Worm (Caenorhabditis elegans) whole organism, young adult: Measurements from ENCODE around the gene cic-1.

Experiments
- C06A6.2 ChIP-seq: fragments of 200-800 bp; sonication (Bioruptor generic); conservative IDR thresholded peaks from 2 replicates; pipeline ENCODE4 v1.3.6; 2022; ENCODE audit warnings: missing genetic modification characterization, missing compliant biosample characterization
- F22D6.2 ChIP-seq: sonication (generic microtip); optimal IDR thresholded peaks from 2 replicates; lab custom pipeline; 2016; ENCODE audit warnings: mild to moderate bottlenecking, missing genetic modification characterization, missing compliant biosample characterization
- F23B12.7 ChIP-seq: sonication (generic microtip); optimal IDR thresholded peaks from 2 replicates; lab custom pipeline; 2017; ENCODE audit warnings: missing genetic modification characterization, mild to moderate bottlenecking, missing compliant biosample characterization, antibody characterized with exemption, moderate library complexity; ENCODE audit not compliant: insufficient read depth
- F37B4.10 ChIP-seq: fragments of 200-800 bp; sonication (Bioruptor generic); IDR thresholded peaks from 2 replicates; pipeline ENCODE4 v1.3.6; 2022; ENCODE audit warnings: missing genetic modification characterization, missing compliant biosample characterization
- F39B2.1 ChIP-seq: fragments of 200-800 bp; sonication (Bioruptor generic); IDR thresholded peaks from 2 replicates; pipeline ENCODE4 v1.3.6; 2022; ENCODE audit warnings: missing genetic modification reagents, missing genetic modification characterization, missing compliant biosample characterization
- F49E8.2 ChIP-seq: sonication (generic microtip); optimal IDR thresholded peaks from 3 replicates; lab custom pipeline; 2017; ENCODE audit warnings: missing genetic modification characterization, mild to moderate bottlenecking, missing compliant biosample characterization, antibody characterized with exemption, moderate library complexity; ENCODE audit not compliant: insufficient read depth
- F55B11.4 ChIP-seq: sonication (generic microtip); optimal IDR thresholded peaks from 2 replicates; lab custom pipeline; 2016; ENCODE audit warnings: missing compliant biosample characterization, missing genetic modification characterization, borderline replicate concordance; ENCODE audit not compliant: insufficient read depth
- F57C9.4 ChIP-seq: sonication (generic microtip); optimal IDR thresholded peaks from 2 replicates; lab custom pipeline; 2017; ENCODE audit warnings: mild to moderate bottlenecking, missing genetic modification characterization, missing compliant biosample characterization
- T07F8.4 ChIP-seq: sonication (generic microtip); optimal IDR thresholded peaks from 2 replicates; lab custom pipeline; 2016; ENCODE audit warnings: mild to moderate bottlenecking, missing genetic modification characterization, moderate library complexity, missing compliant biosample characterization
- Y53F4B.3 ChIP-seq: fragments of 200-800 bp; sonication (Bioruptor generic); IDR thresholded peaks from 2 replicates; pipeline ENCODE4 v1.3.6; 2022; ENCODE audit warnings: missing genetic modification reagents, missing genetic modification characterization, missing compliant biosample characterization
- Y79H2A.3 ChIP-seq: fragments of 200-800 bp; sonication (Bioruptor generic); conservative IDR thresholded peaks from 2 replicates; pipeline ENCODE4 v1.3.6; 2022; ENCODE audit warnings: missing genetic modification reagents, missing genetic modification characterization, missing compliant biosample characterization
- Y95B8A.8 ChIP-seq: fragments of 200-800 bp; sonication (Bioruptor generic); IDR thresholded peaks from 2 replicates; pipeline ENCODE4 v1.3.6; 2022; ENCODE audit warnings: missing genetic modification reagents, missing genetic modification characterization, missing compliant biosample characterization
- aptf-2 ChIP-seq: fragments of 200-800 bp; sonication (Bioruptor generic); conservative IDR thresholded peaks from 2 replicates; pipeline ENCODE4 v1.3.6; 2022; ENCODE audit warnings: missing genetic modification reagents, missing genetic modification characterization, missing compliant biosample characterization
- aptf-3 ChIP-seq: fragments of 200-800 bp; sonication (Bioruptor generic); IDR thresholded peaks from 2 replicates; pipeline ENCODE4 v1.3.6; 2022; ENCODE audit warnings: missing genetic modification characterization, missing compliant biosample characterization
- atf-7 ChIP-seq: sonication (generic microtip); optimal IDR thresholded peaks from 2 replicates; lab custom pipeline; 2017; ENCODE audit warnings: mild to moderate bottlenecking, missing genetic modification characterization, missing compliant biosample characterization
- athp-1 ChIP-seq: sonication (generic microtip); optimal IDR thresholded peaks from 2 replicates; lab custom pipeline; 2017; ENCODE audit warnings: mild to moderate bottlenecking, missing genetic modification characterization, missing compliant biosample characterization
- attf-6 ChIP-seq: fragments of 200-800 bp; sonication (Bioruptor generic); IDR thresholded peaks from 2 replicates; pipeline ENCODE4 v1.3.6; 2022; ENCODE audit warnings: missing genetic modification reagents, missing genetic modification characterization, missing compliant biosample characterization
- bed-1 ChIP-seq: fragments of 200-800 bp; sonication (Bioruptor generic); IDR thresholded peaks from 2 replicates; pipeline ENCODE4 v1.3.6; 2022; ENCODE audit warnings: missing genetic modification reagents, missing genetic modification characterization, missing compliant biosample characterization
- cebp-1 ChIP-seq, 2 experiments: fragments of 200-800 bp in 1 of 2; sonication (Bioruptor generic) in 1 of 2; sonication (generic microtip) in 1 of 2; IDR thresholded peaks in 1 of 2; optimal IDR thresholded peaks in 1 of 2; 2 replicates each; pipeline versions ENCODE4 v1.3.6 to Lab custom; 2017 to 2022; ENCODE audit warnings: missing compliant biosample characterization in 2 of 2, missing genetic modification characterization in 2 of 2, mild to moderate bottlenecking in 1 of 2, missing genetic modification reagents in 1 of 2, moderate library complexity in 1 of 2
- cebp-2 ChIP-seq: fragments of 200-800 bp; sonication (Bioruptor generic); IDR thresholded peaks from 2 replicates; pipeline ENCODE4 v1.3.6; 2022; ENCODE audit warnings: missing genetic modification characterization, missing compliant biosample characterization
- ceh-40 ChIP-seq: fragments of 200-800 bp; sonication (Bioruptor generic); IDR thresholded peaks from 2 replicates; pipeline ENCODE4 v1.3.6; 2022; ENCODE audit warnings: missing genetic modification characterization, missing compliant biosample characterization
- ceh-91 ChIP-seq: fragments of 200-800 bp; sonication (Bioruptor generic); IDR thresholded peaks from 2 replicates; pipeline ENCODE4 v1.3.6; 2022; ENCODE audit warnings: missing genetic modification reagents, missing genetic modification characterization, missing compliant biosample characterization
- dpff-1 ChIP-seq: sonication (generic microtip); optimal IDR thresholded peaks from 2 replicates; lab custom pipeline; 2017; ENCODE audit warnings: mild to moderate bottlenecking, missing genetic modification characterization, missing compliant biosample characterization
- efl-1 ChIP-seq: fragments of 150-350 bp; optimal IDR thresholded peaks from 2 replicates; lab custom pipeline; 2014; ENCODE audit warnings: missing biosample characterization, missing genetic modification reagents, missing genetic modification characterization
- egl-18 ChIP-seq: fragments of 200-800 bp; sonication (Bioruptor generic); IDR thresholded peaks from 2 replicates; pipeline ENCODE4 v1.3.6; 2022; ENCODE audit warnings: missing genetic modification reagents, missing genetic modification characterization, missing compliant biosample characterization
- egl-44 ChIP-seq: fragments of 200-800 bp; sonication (Bioruptor generic); IDR thresholded peaks from 2 replicates; pipeline ENCODE4 v1.3.6; 2022; ENCODE audit warnings: missing genetic modification reagents, missing genetic modification characterization, missing compliant biosample characterization
- him-1 ChIP-seq: sonication (generic microtip); optimal IDR thresholded peaks from 2 replicates; lab custom pipeline; 2016; ENCODE audit warnings: missing genotype, missing genetic modification reagents, missing genetic modification characterization, missing compliant biosample characterization
- hsf-1 ChIP-seq: fragments of 200-800 bp; sonication (Bioruptor generic); IDR thresholded peaks from 2 replicates; pipeline ENCODE4 v1.3.6; 2022; ENCODE audit warnings: missing genetic modification reagents, missing genetic modification characterization, missing compliant biosample characterization
- lin-54 ChIP-seq: fragments of 200-800 bp; sonication (Bioruptor generic); optimal IDR thresholded peaks from 2 replicates; lab custom pipeline; 2018; ENCODE audit warnings: mild to moderate bottlenecking, missing genetic modification characterization, missing compliant biosample characterization
- madf-6 ChIP-seq: fragments of 200-800 bp; sonication (Bioruptor generic); IDR thresholded peaks from 2 replicates; pipeline ENCODE4 v1.3.6; 2022; ENCODE audit warnings: missing genetic modification reagents, missing genetic modification characterization, missing compliant biosample characterization
- mcd-1 ChIP-seq: fragments of 200-800 bp; sonication (Bioruptor generic); IDR thresholded peaks from 2 replicates; pipeline ENCODE4 v1.3.6; 2022; ENCODE audit warnings: missing genetic modification reagents, missing genetic modification characterization, missing compliant biosample characterization
- nfya-1 ChIP-seq: sonication (generic microtip); optimal IDR thresholded peaks from 2 replicates; lab custom pipeline; 2017; ENCODE audit warnings: antibody characterized with exemption, missing compliant biosample characterization, missing genetic modification characterization, borderline replicate concordance; ENCODE audit not compliant: insufficient read depth
- nhr-120 ChIP-seq: fragments of 200-800 bp; sonication (Bioruptor generic); IDR thresholded peaks from 2 replicates; pipeline ENCODE4 v1.3.6; 2022; ENCODE audit warnings: missing genetic modification characterization, missing compliant biosample characterization
- nhr-27 ChIP-seq: fragments of 200-800 bp; sonication (Bioruptor generic); optimal IDR thresholded peaks from 2 replicates; lab custom pipeline; 2018; ENCODE audit warnings: mild to moderate bottlenecking, missing genetic modification characterization, moderate library complexity, missing compliant biosample characterization
- nhr-90 ChIP-seq: sonication (generic microtip); optimal IDR thresholded peaks from 2 replicates; lab custom pipeline; 2016; ENCODE audit warnings: missing genotype, mild to moderate bottlenecking, missing genetic modification characterization, missing compliant biosample characterization
- pbrm-1 ChIP-seq: fragments of 200-800 bp; sonication (Bioruptor generic); IDR thresholded peaks from 2 replicates; pipeline ENCODE4 v1.3.6; 2022; ENCODE audit warnings: missing genetic modification reagents, missing genetic modification characterization, missing compliant biosample characterization
- rcor-1 ChIP-seq: fragments of 200-800 bp; sonication (Bioruptor generic); IDR thresholded peaks from 2 replicates; pipeline ENCODE4 v1.3.6; 2022; ENCODE audit warnings: missing genetic modification reagents, missing genetic modification characterization, missing compliant biosample characterization
- snpc-1.3 ChIP-seq: sonication (generic microtip); optimal IDR thresholded peaks from 2 replicates; lab custom pipeline; 2017; ENCODE audit warnings: missing genetic modification characterization, mild to moderate bottlenecking, missing compliant biosample characterization, antibody characterized with exemption, moderate library complexity, missing genotype, missing genetic modification reagents; ENCODE audit not compliant: insufficient read depth
- tbp1 ChIP-seq: fragments of 200-800 bp; sonication (Bioruptor generic); optimal IDR thresholded peaks from 2 replicates; lab custom pipeline; 2018; ENCODE audit warnings: mild to moderate bottlenecking, missing genetic modification characterization, missing compliant biosample characterization
- tbx-9 ChIP-seq: sonication (generic microtip); optimal IDR thresholded peaks from 2 replicates; lab custom pipeline; 2016; ENCODE audit warnings: borderline replicate concordance, missing genetic modification characterization, inconsistent platforms, missing compliant biosample characterization
- zfh-2 ChIP-seq: fragments of 200-800 bp; sonication (Bioruptor generic); conservative IDR thresholded peaks from 2 replicates; pipeline ENCODE4 v1.3.6; 2022; ENCODE audit warnings: missing genetic modification reagents, missing genetic modification characterization, missing compliant biosample characterization
- ztf-18 ChIP-seq: sonication (generic microtip); optimal IDR thresholded peaks from 2 replicates; lab custom pipeline; 2016; ENCODE audit warnings: missing genotype, mild to moderate bottlenecking, missing genetic modification characterization, missing compliant biosample characterization
- ztf-28 ChIP-seq: fragments of 200-800 bp; sonication (Bioruptor generic); IDR thresholded peaks from 2 replicates; pipeline ENCODE4 v1.3.6; 2022; ENCODE audit warnings: missing genetic modification reagents, missing genetic modification characterization, missing compliant biosample characterization

cic-1 gene

DNA sequence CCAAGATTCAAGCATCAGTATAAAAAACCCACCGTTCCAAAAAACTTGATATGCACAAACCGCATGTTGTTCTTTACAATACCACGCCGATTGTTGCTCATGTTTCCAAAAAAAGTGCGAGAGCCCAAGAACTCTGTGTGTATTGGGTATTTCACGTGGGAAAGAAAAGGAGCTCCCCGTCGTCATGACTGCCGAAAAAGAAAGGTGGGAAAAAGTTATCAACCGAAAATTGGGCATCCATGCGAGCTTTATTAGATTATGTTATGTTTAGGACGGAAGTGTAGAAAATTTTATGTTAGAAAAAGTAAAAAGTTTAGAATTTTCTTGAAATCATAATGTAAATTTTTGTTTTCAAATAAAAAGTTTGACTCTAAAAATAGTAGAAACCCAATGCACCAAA lies 32.6 kb downstream of the cic-1 start, which contains the start of gene H04J21.4:
Gene H04J21.4, minus strand, starts transcription at position 101 of the 400 bp plus-strand sequence.
- TF ChIP-seq rcor-1 (GFP tag; lab: Robert Waterston, UW): no peak

DNA sequence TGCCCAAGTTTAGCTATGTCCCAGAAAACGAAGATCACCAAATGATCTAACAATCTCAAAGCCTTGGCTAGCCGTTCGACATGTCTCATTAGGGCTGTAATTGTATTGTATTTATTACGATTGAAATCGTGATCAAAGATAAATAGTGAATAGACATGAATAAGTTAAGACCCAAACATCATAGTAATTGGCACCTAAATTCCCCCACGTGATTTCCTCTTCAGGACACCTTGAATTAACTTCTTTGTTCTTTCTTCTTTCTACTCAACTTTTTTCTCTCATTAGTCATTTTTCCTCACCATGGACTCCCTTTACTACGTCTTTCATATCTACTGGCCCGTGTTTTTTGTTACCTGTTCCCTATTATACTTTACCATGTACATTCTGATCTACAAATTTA lies 38.4 kb downstream of the cic-1 start, which contains the start of gene srd-69:
Gene srd-69, plus strand, starts transcription at position 301 of the 400 bp plus-strand sequence.
- TF ChIP-seq F39B2.1 (GFP tag; lab: Robert Waterston, UW) (no peak), efl-1 (GFP tag; lab: Kevin White, UChicago) (no peak), bed-1 (no peak), ceh-40 (GFP tag; lab: Robert Waterston, UW) (no peak), F55B11.4 (no peak), Y53F4B.3 (GFP tag; lab: Robert Waterston, UW) (no peak), nhr-120 (GFP tag; lab: Robert Waterston, UW) (no peak), athp-1 (no peak), egl-44 (GFP tag; lab: Robert Waterston, UW) (no peak), aptf-2 (no peak), lin-54 (GFP tag; lab: Kevin White, UChicago) (no peak), Y79H2A.3 (GFP tag; lab: Robert Waterston, UW) (no peak), atf-7 (tag; lab: Kevin White, UChicago) (no peak), ztf-28 (GFP tag; lab: Robert Waterston, UW) (no peak), ztf-18 (tag; lab: Kevin White, UChicago) (no peak), cebp-2 (no peak), F23B12.7 (tag; lab: Kevin White, UChicago) (no peak)

DNA sequence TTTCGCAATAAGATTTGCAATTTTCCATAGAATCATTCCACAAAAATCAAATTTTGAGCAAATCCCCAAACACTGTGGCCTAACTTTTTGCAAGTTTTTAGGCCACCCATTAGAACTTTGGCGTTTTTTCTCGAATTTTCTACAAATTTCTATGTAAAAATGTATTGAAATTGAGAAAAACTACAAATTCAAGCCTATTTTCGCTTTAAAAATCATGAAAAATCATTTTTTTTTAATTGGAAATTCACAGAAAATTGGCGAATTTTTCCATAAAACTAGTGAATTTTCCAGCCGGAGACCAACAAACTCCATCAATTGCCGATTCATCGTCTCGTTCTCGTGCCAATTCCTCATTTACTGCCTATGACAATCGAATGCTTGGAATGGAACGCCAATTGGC lies 51.1 kb downstream of the cic-1 start:
- TF ChIP-seq egl-18 (no peak), F57C9.4 (tag; lab: Kevin White, UChicago) (no peak), T07F8.4 (tag; lab: Kevin White, UChicago) (no peak), him-1 (no peak), aptf-2 (no peak), atf-7 (tag; lab: Kevin White, UChicago) (no peak), mcd-1 (no peak), pbrm-1 (GFP tag; lab: Robert Waterston, UW) (no peak), ceh-91 (GFP tag; lab: Robert Waterston, UW) (no peak), attf-6 (GFP tag; lab: Robert Waterston, UW) (no peak), F49E8.2 (tag; lab: Kevin White, UChicago) (no peak), dpff-1 (tag; lab: Kevin White, UChicago) (no peak), athp-1 (no peak), hsf-1 (GFP tag; lab: Robert Waterston, UW) (no peak), nhr-27 (tag; lab: Kevin White, UChicago) (no peak), F22D6.2 (tag; lab: Kevin White, UChicago) (no peak), snpc-1.3 (tag; lab: Kevin White, UChicago) (no peak), F37B4.10 (GFP tag; lab: Robert Waterston, UW) (no peak), cebp-1 (GFP tag; IDR thresholded peaks at IDR 0.05; lab: Robert Waterston, UW) (no peak), cebp-1 (tag; optimal IDR thresholded peaks at IDR 0.05; lab: Kevin White, UChicago) (no peak)

DNA sequence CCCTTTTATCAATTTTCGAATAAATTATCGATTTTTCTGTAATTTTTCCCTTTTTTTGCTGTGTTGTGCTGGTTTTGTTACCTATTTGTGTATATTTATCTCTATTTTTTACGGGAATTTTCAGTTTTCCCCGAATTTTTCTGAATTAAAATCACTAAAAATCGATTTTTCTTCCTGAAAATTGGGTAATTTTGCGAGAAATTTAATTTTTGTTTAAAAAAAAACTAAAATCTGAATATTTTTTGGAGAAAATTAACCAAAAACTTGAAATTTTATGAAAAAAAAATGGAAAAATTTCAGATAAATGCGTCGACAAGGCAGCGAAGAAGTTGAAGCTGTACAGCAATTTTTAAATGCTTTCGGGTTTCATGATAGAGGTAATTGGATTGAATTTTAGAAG lies 53.7 kb downstream of the cic-1 start, which contains the start of gene gip-1:
Gene gip-1, plus strand, starts transcription at position 301 of the 400 bp plus-strand sequence.
- TF ChIP-seq madf-6 (GFP tag; lab: Robert Waterston, UW): no peak
- no peak for TF ChIP-seq Y95B8A.8
- TF ChIP-seq tbx-9 (tag; lab: Kevin White, UChicago): no peak
- no peak for TF ChIP-seq ztf-28 (GFP tag; lab: Robert Waterston, UW)
- TF ChIP-seq tbp1 (GFP tag; lab: Kevin White, UChicago): no peak
- TF ChIP-seq nhr-90: no peak
- no peak for TF ChIP-seq zfh-2 (GFP tag; lab: Robert Waterston, UW)
- no peak for TF ChIP-seq aptf-3
- no peak for TF ChIP-seq nfya-1 (tag; lab: Kevin White, UChicago)
- no peak for TF ChIP-seq C06A6.2 (GFP tag; lab: Robert Waterston, UW)
